Worm (Caenorhabditis elegans) whole organism, young adult: ENCODE data around the gene cec-1.

Experiments used
- B0261.1 ChIP-seq: sonication (generic microtip); optimal IDR thresholded peaks from 2 replicates; lab custom pipeline; 2016; ENCODE audit warnings: mild to moderate bottlenecking, missing genetic modification characterization, moderate library complexity, missing compliant biosample characterization
- B0336.3 ChIP-seq: fragments of 200-800 bp; sonication (Bioruptor generic); IDR thresholded peaks from 2 replicates; pipeline ENCODE4 v1.3.6; 2022; ENCODE audit warnings: missing genetic modification characterization, missing compliant biosample characterization
- F37B4.10 ChIP-seq: fragments of 200-800 bp; sonication (Bioruptor generic); IDR thresholded peaks from 2 replicates; pipeline ENCODE4 v1.3.6; 2022; ENCODE audit warnings: missing genetic modification characterization, missing compliant biosample characterization
- F52B5.7 ChIP-seq: sonication (generic microtip); optimal IDR thresholded peaks from 2 replicates; lab custom pipeline; 2016; ENCODE audit warnings: mild to moderate bottlenecking, missing genetic modification characterization, missing compliant biosample characterization
- T26A5.8 ChIP-seq: sonication (generic microtip); optimal IDR thresholded peaks from 2 replicates; lab custom pipeline; 2016; ENCODE audit warnings: missing genetic modification characterization, missing compliant biosample characterization
- Y67H2A.10 ChIP-seq: fragments of 200-800 bp; sonication (Bioruptor generic); conservative IDR thresholded peaks from 2 replicates; pipeline ENCODE4 v1.3.6; 2022; ENCODE audit warnings: missing genetic modification reagents, missing genetic modification characterization, missing compliant biosample characterization
- ZK185.1 ChIP-seq: sonication (generic microtip); optimal IDR thresholded peaks from 2 replicates; lab custom pipeline; 2016; ENCODE audit warnings: mild to moderate bottlenecking, missing genetic modification characterization, missing compliant biosample characterization; ENCODE audit not compliant: poor library complexity, severe bottlenecking
- aptf-3 ChIP-seq: fragments of 200-800 bp; sonication (Bioruptor generic); IDR thresholded peaks from 2 replicates; pipeline ENCODE4 v1.3.6; 2022; ENCODE audit warnings: missing genetic modification characterization, missing compliant biosample characterization
- attf-3 ChIP-seq: fragments of 200-800 bp; sonication (Bioruptor generic); conservative IDR thresholded peaks from 2 replicates; pipeline ENCODE4 v1.3.6; 2022; ENCODE audit warnings: missing genetic modification reagents, missing genetic modification characterization, missing compliant biosample characterization
- attf-6 ChIP-seq: fragments of 200-800 bp; sonication (Bioruptor generic); IDR thresholded peaks from 2 replicates; pipeline ENCODE4 v1.3.6; 2022; ENCODE audit warnings: missing genetic modification reagents, missing genetic modification characterization, missing compliant biosample characterization
- bed-1 ChIP-seq: fragments of 200-800 bp; sonication (Bioruptor generic); IDR thresholded peaks from 2 replicates; pipeline ENCODE4 v1.3.6; 2022; ENCODE audit warnings: missing genetic modification reagents, missing genetic modification characterization, missing compliant biosample characterization
- ccch-3 ChIP-seq: fragments of 200-800 bp; sonication (Bioruptor generic); optimal IDR thresholded peaks from 2 replicates; lab custom pipeline; 2018; ENCODE audit warnings: mild to moderate bottlenecking, missing genetic modification characterization, missing compliant biosample characterization
- ceh-79 ChIP-seq: sonication (generic microtip); optimal IDR thresholded peaks from 2 replicates; lab custom pipeline; 2017; ENCODE audit warnings: mild to moderate bottlenecking, missing genetic modification characterization, missing compliant biosample characterization
- ceh-91 ChIP-seq: fragments of 200-800 bp; sonication (Bioruptor generic); IDR thresholded peaks from 2 replicates; pipeline ENCODE4 v1.3.6; 2022; ENCODE audit warnings: missing genetic modification reagents, missing genetic modification characterization, missing compliant biosample characterization
- chd-7 ChIP-seq: sonication (generic microtip); optimal IDR thresholded peaks from 2 replicates; lab custom pipeline; 2016; ENCODE audit warnings: mild to moderate bottlenecking, missing genetic modification characterization, moderate library complexity, missing compliant biosample characterization
- dox-1 ChIP-seq: fragments of 200-800 bp; sonication (Bioruptor generic); IDR thresholded peaks from 2 replicates; pipeline ENCODE4 v1.3.6; 2022; ENCODE audit warnings: missing genetic modification reagents, missing genetic modification characterization, missing compliant biosample characterization
- dpff-1 ChIP-seq: sonication (generic microtip); optimal IDR thresholded peaks from 2 replicates; lab custom pipeline; 2017; ENCODE audit warnings: mild to moderate bottlenecking, missing genetic modification characterization, missing compliant biosample characterization
- efl-1 ChIP-seq: fragments of 150-350 bp; optimal IDR thresholded peaks from 2 replicates; lab custom pipeline; 2014; ENCODE audit warnings: missing biosample characterization, missing genetic modification reagents, missing genetic modification characterization
- ekl-4 ChIP-seq: fragments of 200-800 bp; sonication (Bioruptor generic); IDR thresholded peaks from 2 replicates; pipeline ENCODE4 v1.3.6; 2022; ENCODE audit warnings: missing genetic modification reagents, missing genetic modification characterization, missing compliant biosample characterization
- gei-17 ChIP-seq: fragments of 200-800 bp; sonication (Bioruptor generic); optimal IDR thresholded peaks from 2 replicates; lab custom pipeline; 2018; ENCODE audit warnings: mild to moderate bottlenecking, missing genetic modification characterization, missing compliant biosample characterization
- him-1 ChIP-seq: sonication (generic microtip); optimal IDR thresholded peaks from 2 replicates; lab custom pipeline; 2016; ENCODE audit warnings: missing genotype, missing genetic modification reagents, missing genetic modification characterization, missing compliant biosample characterization
- hmg-1.2 ChIP-seq: fragments of 200-800 bp; sonication (Bioruptor generic); IDR thresholded peaks from 2 replicates; pipeline ENCODE4 v1.3.6; 2022; ENCODE audit warnings: missing genetic modification reagents, missing genetic modification characterization, missing compliant biosample characterization
- lag-1 ChIP-seq: fragments of 200-800 bp; sonication (Bioruptor generic); IDR thresholded peaks from 2 replicates; pipeline ENCODE4 v1.3.6; 2022; ENCODE audit warnings: missing genetic modification reagents, missing genetic modification characterization, missing compliant biosample characterization
- lin-35 ChIP-seq, 3 experiments: fragments of 150-350 bp in 2 of 3; sonication (generic microtip) in 1 of 3; optimal IDR thresholded peaks; 2 replicates each; lab custom pipeline; 2014 to 2018; ENCODE audit warnings: missing biosample characterization in 3 of 3, missing genetic modification characterization in 3 of 3, missing genetic modification reagents in 3 of 3
- lir-1 ChIP-seq: fragments of 200-800 bp; sonication (Bioruptor generic); conservative IDR thresholded peaks from 2 replicates; pipeline ENCODE4 v1.3.6; 2022; ENCODE audit warnings: missing genetic modification reagents, missing genetic modification characterization, missing compliant biosample characterization
- nhr-120 ChIP-seq: fragments of 200-800 bp; sonication (Bioruptor generic); IDR thresholded peaks from 2 replicates; pipeline ENCODE4 v1.3.6; 2022; ENCODE audit warnings: missing genetic modification characterization, missing compliant biosample characterization
- nhr-90 ChIP-seq: sonication (generic microtip); optimal IDR thresholded peaks from 2 replicates; lab custom pipeline; 2016; ENCODE audit warnings: missing genotype, mild to moderate bottlenecking, missing genetic modification characterization, missing compliant biosample characterization
- rcor-1 ChIP-seq: fragments of 200-800 bp; sonication (Bioruptor generic); IDR thresholded peaks from 2 replicates; pipeline ENCODE4 v1.3.6; 2022; ENCODE audit warnings: missing genetic modification reagents, missing genetic modification characterization, missing compliant biosample characterization
- snpc-1.1 ChIP-seq: sonication (generic microtip); optimal IDR thresholded peaks from 2 replicates; lab custom pipeline; 2017; ENCODE audit warnings: missing genetic modification characterization, mild to moderate bottlenecking, missing compliant biosample characterization, antibody characterized with exemption, moderate library complexity, missing genotype, missing genetic modification reagents; ENCODE audit not compliant: insufficient read depth
- snpc-1.3 ChIP-seq: sonication (generic microtip); optimal IDR thresholded peaks from 2 replicates; lab custom pipeline; 2017; ENCODE audit warnings: missing genetic modification characterization, mild to moderate bottlenecking, missing compliant biosample characterization, antibody characterized with exemption, moderate library complexity, missing genotype, missing genetic modification reagents; ENCODE audit not compliant: insufficient read depth
- snpc-3.4 ChIP-seq: sonication (generic microtip); optimal IDR thresholded peaks from 2 replicates; lab custom pipeline; 2017; ENCODE audit warnings: missing genetic modification characterization, mild to moderate bottlenecking, missing compliant biosample characterization, antibody characterized with exemption, moderate library complexity, missing genotype, missing genetic modification reagents
- snpc-4 ChIP-seq, 5 experiments: fragments of 150-350 bp in 1 of 5; sonication (generic microtip) in 4 of 5; optimal IDR thresholded peaks; 2 replicates each; lab custom pipeline; 2014 to 2018; ENCODE audit warnings: missing genetic modification characterization in 5 of 5, missing biosample characterization in 3 of 5, antibody characterized with exemption in 2 of 5, mild to moderate bottlenecking in 2 of 5, missing compliant biosample characterization in 2 of 5, missing genotype in 2 of 5, moderate library complexity in 2 of 5, missing genetic modification reagents in 1 of 5
- tlf-1 ChIP-seq: fragments of 200-800 bp; sonication (Bioruptor generic); optimal IDR thresholded peaks from 2 replicates; lab custom pipeline; 2018; ENCODE audit warnings: mild to moderate bottlenecking, missing genetic modification characterization, missing compliant biosample characterization
- unc-130 ChIP-seq: sonication (generic microtip); optimal IDR thresholded peaks from 2 replicates; lab custom pipeline; 2016; ENCODE audit warnings: missing genetic modification reagents, missing genetic modification characterization, missing compliant biosample characterization
- ztf-26 ChIP-seq: sonication (generic microtip); optimal IDR thresholded peaks from 2 replicates; lab custom pipeline; 2017; ENCODE audit warnings: missing genetic modification characterization, missing compliant biosample characterization
- ztf-6 ChIP-seq: fragments of 200-800 bp; sonication (Bioruptor generic); IDR thresholded peaks from 2 replicates; pipeline ENCODE4 v1.3.6; 2022; ENCODE audit warnings: missing genetic modification reagents, missing genetic modification characterization, missing compliant biosample characterization

cec-1 gene

DNA sequence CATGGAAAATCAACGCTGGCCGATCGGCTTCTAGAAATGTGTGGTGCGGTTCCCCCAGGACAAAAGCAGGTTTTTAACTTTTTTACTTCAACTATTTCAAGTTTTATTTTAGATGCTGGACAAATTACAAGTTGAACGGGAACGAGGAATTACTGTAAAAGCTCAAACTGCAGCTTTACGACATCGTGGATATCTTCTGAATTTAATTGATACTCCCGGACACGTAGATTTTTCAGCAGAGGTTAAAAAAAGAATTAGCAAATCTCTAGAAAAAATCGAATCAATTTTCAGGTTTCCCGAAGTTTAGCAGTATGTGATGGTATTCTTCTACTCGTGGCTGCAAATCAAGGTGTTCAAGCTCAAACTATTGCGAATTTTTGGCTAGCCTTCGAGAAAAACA lies 3.4 kb downstream of the cec-1 start:
- TF ChIP-seq lag-1 (GFP tag; lab: Robert Waterston, UW) (no peak), ZK185.1 (tag; lab: Kevin White, UChicago) (no peak), Y67H2A.10 (GFP tag; lab: Robert Waterston, UW) (no peak), nhr-90 (tag; lab: Kevin White, UChicago) (no peak), attf-6 (GFP tag; lab: Robert Waterston, UW) (no peak), lir-1 (GFP tag; lab: Robert Waterston, UW) (no peak), snpc-4 (GFP tag; optimal IDR thresholded peaks at IDR 0.05; lab: Kevin White, UChicago) (no peak), snpc-4 (tag; optimal IDR thresholded peaks at IDR 0.05; lab: Kevin White, UChicago) (no peak), B0261.1 (no peak), chd-7 (tag; lab: Kevin White, UChicago) (no peak), ekl-4 (GFP tag; lab: Robert Waterston, UW) (no peak), ceh-79 (tag; lab: Kevin White, UChicago) (no peak)

DNA sequence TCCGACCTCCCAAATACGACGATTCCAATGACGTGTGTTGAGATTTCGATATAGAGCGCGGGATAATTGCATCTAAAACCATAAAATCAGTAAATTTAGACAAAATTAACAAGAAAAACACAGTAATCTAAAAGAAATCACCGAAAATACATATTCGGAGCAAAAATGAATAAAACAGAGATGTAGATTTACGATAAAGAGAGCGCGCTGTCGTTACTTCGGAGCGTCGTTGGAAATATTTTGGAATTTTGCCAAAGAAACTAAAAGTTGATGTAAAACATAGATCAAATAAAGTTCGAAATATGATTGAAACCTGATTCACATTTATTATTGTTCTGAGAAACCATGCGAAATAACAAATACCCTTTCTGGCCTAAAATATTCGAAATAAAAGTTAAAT lies 6.0 kb downstream of the cec-1 start, which contains the start of gene ZK1236.5:
Gene ZK1236.5 (minus strand): TSS at position 72 of the 400 bp plus-strand sequence.
- TF ChIP-seq lin-35 (GFP tag; optimal IDR thresholded peaks at IDR 0.05; lab: Kevin White, UChicago), result peak in 1 of 3 experiments; percentile 4
- TF ChIP-seq him-1 (tag; lab: Kevin White, UChicago), result peak; percentile 46
- TF ChIP-seq attf-3 (GFP tag; lab: Robert Waterston, UW), result peak; percentile 93
- no peak for TF ChIP-seq tlf-1 (GFP tag; lab: Kevin White, UChicago)

DNA sequence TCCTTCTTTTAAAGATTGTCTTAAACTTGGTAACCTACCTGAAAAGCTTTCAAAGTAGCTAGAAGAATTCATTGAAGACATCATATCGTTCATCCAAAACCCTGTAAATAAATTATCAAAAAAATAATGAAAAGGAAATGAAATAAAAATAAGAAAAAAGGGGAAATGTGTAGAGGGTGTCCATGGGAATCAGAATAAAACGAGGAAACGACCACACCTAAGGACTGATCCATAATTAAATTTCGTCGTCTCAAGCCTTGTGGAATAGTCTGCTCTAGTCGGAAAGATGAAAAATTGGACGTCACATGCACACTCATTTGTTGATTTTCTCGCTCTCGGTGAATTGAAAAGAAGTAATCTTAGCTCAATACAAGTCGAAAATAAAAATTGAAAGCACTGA lies 8.9 kb downstream of the cec-1 start, which contains the start of gene ZK1236.9:
Gene ZK1236.9 (minus strand): TSS at position 101 of the 400 bp plus-strand sequence.
- TF ChIP-seq efl-1 (GFP tag; lab: Kevin White, UChicago), result no peak

DNA sequence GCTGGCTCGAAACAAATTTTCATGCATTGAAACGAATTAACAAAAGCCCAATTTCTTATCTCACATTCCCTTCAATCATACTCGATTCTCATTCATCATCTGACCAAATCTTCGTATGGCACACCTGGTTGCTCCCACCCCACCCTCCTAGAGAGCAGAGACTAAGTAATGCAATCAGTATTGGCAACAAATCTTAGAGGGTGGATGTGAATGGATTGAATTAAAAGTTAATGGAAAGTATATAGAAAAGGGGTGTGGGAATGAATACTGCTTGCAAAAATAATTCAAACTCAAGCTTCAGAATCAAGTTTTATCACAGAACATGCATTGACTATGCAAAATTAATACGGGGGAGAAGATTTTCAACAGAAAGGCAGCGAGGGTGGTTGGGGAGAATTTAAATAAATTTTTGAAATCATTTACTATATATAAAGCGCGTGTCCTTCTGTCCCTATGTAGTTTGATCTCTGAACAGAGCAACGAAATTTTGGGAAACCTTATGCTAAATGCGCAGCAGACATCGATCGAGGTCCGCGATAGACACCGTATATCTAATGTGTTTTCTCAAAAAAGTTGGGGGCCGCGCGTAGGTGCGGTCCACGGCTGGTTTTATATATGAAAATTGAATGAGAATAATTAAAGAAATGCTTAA lies 11.8 kb downstream of the cec-1 start:
- TF ChIP-seq ztf-6 (GFP tag; lab: Robert Waterston, UW), result no peak
- 0 out of 2 replicates have a peak, but pooled peaks have one; percentile 11 for TF ChIP-seq B0336.3 (GFP tag; lab: Robert Waterston, UW)
- no peak for TF ChIP-seq snpc-3.4
- peak; percentile 30 for TF ChIP-seq snpc-1.1 (tag; lab: Kevin White, UChicago)
- peak; percentile 33 for TF ChIP-seq snpc-4 (GFP tag; optimal IDR thresholded peaks at IDR 0.05; lab: Kevin White, UChicago)
- TF ChIP-seq snpc-4 (tag; optimal IDR thresholded peaks at IDR 0.05; lab: Kevin White, UChicago), result peak in 2 of 4 experiments; percentile 61 to 81
- TF ChIP-seq hmg-1.2 (GFP tag; lab: Robert Waterston, UW), result 0 out of 2 replicates have a peak, but pooled peaks have one; percentile 22

DNA sequence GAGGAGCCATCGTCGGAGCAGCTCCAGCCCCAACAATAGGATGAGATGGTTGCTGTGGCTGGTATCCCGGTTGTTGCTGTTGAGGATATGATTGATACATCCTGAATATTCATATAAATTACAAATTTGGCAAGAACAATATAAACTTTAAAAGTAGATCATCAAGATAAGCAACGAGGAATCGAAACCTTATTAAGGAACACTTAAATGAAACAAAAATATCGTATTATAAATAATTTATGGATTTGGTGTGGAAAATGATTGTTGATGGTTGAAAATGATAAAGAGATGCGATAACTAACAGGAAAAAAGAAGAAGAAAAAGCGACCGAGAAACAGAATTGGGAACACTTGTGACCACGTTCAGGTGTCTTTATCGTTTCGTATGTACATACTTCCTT lies 13.2 kb downstream of the cec-1 start, which contains the start of gene pqn-96:
Gene pqn-96 (minus strand): TSS at position 101 of the 400 bp plus-strand sequence.
- TF ChIP-seq bed-1 (GFP tag; lab: Robert Waterston, UW), result no peak
- no peak for TF ChIP-seq gei-17 (GFP tag; lab: Kevin White, UChicago)
- TF ChIP-seq F37B4.10, result no peak
- no peak for TF ChIP-seq tlf-1 (GFP tag; lab: Kevin White, UChicago)
- TF ChIP-seq ztf-26, result no peak
- TF ChIP-seq ZK185.1 (tag; lab: Kevin White, UChicago), result no peak
- TF ChIP-seq rcor-1, result no peak
- no peak for TF ChIP-seq nhr-120 (GFP tag; lab: Robert Waterston, UW)
- TF ChIP-seq unc-130 (GFP tag; lab: Kevin White, UChicago), result no peak
- TF ChIP-seq ccch-3 (GFP tag; lab: Kevin White, UChicago), result no peak
- no peak for TF ChIP-seq dpff-1 (tag; lab: Kevin White, UChicago)
- TF ChIP-seq snpc-1.3 (tag; lab: Kevin White, UChicago), result no peak
- no peak for TF ChIP-seq F52B5.7 (tag; lab: Kevin White, UChicago)
- no peak for TF ChIP-seq ceh-91
- TF ChIP-seq T26A5.8 (tag; lab: Kevin White, UChicago), result no peak
- TF ChIP-seq dox-1, result no peak
- TF ChIP-seq snpc-1.1 (tag; lab: Kevin White, UChicago), result no peak
- no peak for TF ChIP-seq aptf-3 (GFP tag; lab: Robert Waterston, UW)
